Worm (Caenorhabditis elegans) whole organism, L1 larva: ENCODE data around the gene F47B10.6.
A peak's percentile ranks its signal among the peaks of the same experiment; 100 is the strongest.

Experiments
- C04F5.9 ChIP-seq: sonication (generic microtip); optimal IDR thresholded peaks from 2 replicates; lab custom pipeline; 2016; ENCODE audit warnings: missing genetic modification characterization, missing compliant biosample characterization
- Y116A8C.19 ChIP-seq: sonication (generic microtip); optimal IDR thresholded peaks from 2 replicates; lab custom pipeline; 2016; ENCODE audit warnings: missing compliant biosample characterization, missing genetic modification characterization, borderline replicate concordance
- aha-1 ChIP-seq: fragments of 150-350 bp; optimal IDR thresholded peaks from 2 replicates; lab custom pipeline; 2014; ENCODE audit warnings: missing biosample characterization, missing genetic modification characterization
- alr-1 ChIP-seq: fragments of 200-800 bp; sonication (Bioruptor generic); optimal IDR thresholded peaks from 2 replicates; lab custom pipeline; 2018; ENCODE audit warnings: borderline replicate concordance, mild to moderate bottlenecking, missing genetic modification characterization, missing compliant biosample characterization
- ama-1 ChIP-seq: fragments of 150-350 bp; optimal IDR thresholded peaks from 2 replicates; lab custom pipeline; 2014
- blmp-1 ChIP-seq: fragments of 150-350 bp; optimal IDR thresholded peaks from 2 replicates; lab custom pipeline; 2014; ENCODE audit warnings: missing biosample characterization, missing genetic modification characterization
- ceh-82 ChIP-seq, 3 experiments: fragments of 150-350 bp in 1 of 3; sonication (generic microtip) in 2 of 3; optimal IDR thresholded peaks; 2 replicates each; lab custom pipeline; 2014 to 2017; ENCODE audit warnings: missing biosample characterization in 3 of 3, missing genetic modification characterization in 3 of 3
- efl-1 ChIP-seq, 4 experiments: fragments of 150-350 bp; optimal IDR thresholded peaks in 3 of 4; peaks in 1 of 4; 1 replicate in 1 of 4; 2 replicates in 3 of 4; lab custom pipeline; 2014; ENCODE audit warnings: missing biosample characterization in 2 of 4, missing genetic modification characterization in 2 of 4, missing genetic modification reagents in 2 of 4
- efl-3 ChIP-seq: fragments of 200-800 bp; sonication (Bioruptor generic); optimal IDR thresholded peaks from 2 replicates; lab custom pipeline; 2018; ENCODE audit warnings: mild to moderate bottlenecking, missing genetic modification characterization, missing compliant biosample characterization
- ets-5 ChIP-seq: fragments of 200-800 bp; sonication (Bioruptor generic); IDR thresholded peaks from 2 replicates; pipeline ENCODE4 v1.3.6; 2022; ENCODE audit warnings: missing genetic modification characterization, missing compliant biosample characterization
- fkh-8 ChIP-seq: sonication (generic microtip); optimal IDR thresholded peaks from 2 replicates; lab custom pipeline; 2016; ENCODE audit warnings: mild to moderate bottlenecking, missing genetic modification characterization, missing compliant biosample characterization
- grh-1 ChIP-seq: fragments of 200-800 bp; sonication (Bioruptor generic); IDR thresholded peaks from 2 replicates; pipeline ENCODE4 v1.3.6; 2022; ENCODE audit warnings: missing genetic modification reagents, missing genetic modification characterization, missing compliant biosample characterization
- hlh-4 ChIP-seq: sonication (generic microtip); optimal IDR thresholded peaks from 2 replicates; lab custom pipeline; 2016; ENCODE audit warnings: mild to moderate bottlenecking, missing genetic modification characterization, missing compliant biosample characterization
- hpl-2 ChIP-seq: fragments of 150-350 bp; optimal IDR thresholded peaks from 2 replicates; lab custom pipeline; 2014; ENCODE audit warnings: missing biosample characterization, missing genetic modification reagents, missing genetic modification characterization
- isw-1 ChIP-seq: fragments of 200-800 bp; sonication (Bioruptor generic); IDR thresholded peaks from 2 replicates; pipeline ENCODE4 v1.3.6; 2022; ENCODE audit warnings: missing genetic modification characterization, missing compliant biosample characterization
- lin-15B ChIP-seq: fragments of 150-350 bp; sonication (generic microtip); optimal IDR thresholded peaks from 3 replicates; lab custom pipeline; 2014; ENCODE audit warnings: missing biosample characterization, missing genetic modification characterization
- lin-35 ChIP-seq, 2 experiments: fragments of 150-350 bp; optimal IDR thresholded peaks; 2 replicates each; lab custom pipeline; 2014; ENCODE audit warnings: missing biosample characterization in 2 of 2, missing genetic modification characterization in 2 of 2, missing genetic modification reagents in 2 of 2
- lin-39 ChIP-seq: fragments of 150-350 bp; optimal IDR thresholded peaks from 2 replicates; lab custom pipeline; 2014; ENCODE audit warnings: missing biosample characterization, missing genetic modification reagents, missing genetic modification characterization
- nhr-19 ChIP-seq: fragments of 200-800 bp; sonication (Bioruptor generic); conservative IDR thresholded peaks from 2 replicates; pipeline ENCODE4 v1.3.6; 2022; ENCODE audit warnings: missing genetic modification characterization, missing compliant biosample characterization
- nhr-71 ChIP-seq: sonication (generic microtip); optimal IDR thresholded peaks from 2 replicates; lab custom pipeline; 2016; ENCODE audit warnings: mild to moderate bottlenecking, missing genetic modification characterization, moderate library complexity, missing compliant biosample characterization
- nhr-76 ChIP-seq: sonication (generic microtip); optimal IDR thresholded peaks from 2 replicates; lab custom pipeline; 2017; ENCODE audit warnings: missing biosample characterization, missing genetic modification characterization
- nhr-84 ChIP-seq: sonication (generic microtip); optimal IDR thresholded peaks from 2 replicates; lab custom pipeline; 2017; ENCODE audit warnings: missing biosample characterization, missing genetic modification characterization
- nhr-90 ChIP-seq: sonication (generic microtip); optimal IDR thresholded peaks from 2 replicates; lab custom pipeline; 2016; ENCODE audit warnings: mild to moderate bottlenecking, missing genetic modification characterization, missing compliant biosample characterization; ENCODE audit not compliant: poor library complexity
- pax-3 ChIP-seq: fragments of 200-800 bp; sonication (Bioruptor generic); optimal IDR thresholded peaks from 2 replicates; lab custom pipeline; 2018; ENCODE audit warnings: mild to moderate bottlenecking, missing genetic modification characterization, moderate library complexity, missing compliant biosample characterization
- pqm-1 ChIP-seq: sonication (generic microtip); optimal IDR thresholded peaks from 3 replicates; lab custom pipeline; 2017; ENCODE audit warnings: missing biosample characterization, missing genetic modification characterization
- skn-1 ChIP-seq: fragments of 150-350 bp; optimal IDR thresholded peaks from 2 replicates; lab custom pipeline; 2014; ENCODE audit warnings: missing biosample characterization, missing genetic modification characterization
- snu-23 ChIP-seq: sonication (generic microtip); optimal IDR thresholded peaks from 2 replicates; lab custom pipeline; 2016; ENCODE audit warnings: missing genetic modification characterization, missing compliant biosample characterization
- sptf-1 ChIP-seq: fragments of 150-350 bp; optimal IDR thresholded peaks from 2 replicates; lab custom pipeline; 2014; ENCODE audit warnings: missing biosample characterization, missing genetic modification characterization
- tbx-2 ChIP-seq: sonication (generic microtip); optimal IDR thresholded peaks from 2 replicates; lab custom pipeline; 2016; ENCODE audit warnings: missing genetic modification characterization, missing compliant biosample characterization
- tlp-1 ChIP-seq: fragments of 150-350 bp; optimal IDR thresholded peaks from 2 replicates; lab custom pipeline; 2014; ENCODE audit warnings: missing biosample characterization, missing genetic modification characterization
- unc-130 ChIP-seq: fragments of 150-350 bp; optimal IDR thresholded peaks from 2 replicates; lab custom pipeline; 2017; ENCODE audit warnings: missing biosample characterization, missing genetic modification characterization, inconsistent platforms
- unc-62 ChIP-seq: fragments of 150-350 bp; optimal IDR thresholded peaks from 2 replicates; lab custom pipeline; 2014; ENCODE audit warnings: missing biosample characterization, missing genetic modification reagents, missing genetic modification characterization
- ztf-4 ChIP-seq: fragments of 150-350 bp; optimal IDR thresholded peaks from 2 replicates; lab custom pipeline; 2014; ENCODE audit warnings: missing biosample characterization, missing genetic modification characterization

Gene F47B10.6

DNA sequence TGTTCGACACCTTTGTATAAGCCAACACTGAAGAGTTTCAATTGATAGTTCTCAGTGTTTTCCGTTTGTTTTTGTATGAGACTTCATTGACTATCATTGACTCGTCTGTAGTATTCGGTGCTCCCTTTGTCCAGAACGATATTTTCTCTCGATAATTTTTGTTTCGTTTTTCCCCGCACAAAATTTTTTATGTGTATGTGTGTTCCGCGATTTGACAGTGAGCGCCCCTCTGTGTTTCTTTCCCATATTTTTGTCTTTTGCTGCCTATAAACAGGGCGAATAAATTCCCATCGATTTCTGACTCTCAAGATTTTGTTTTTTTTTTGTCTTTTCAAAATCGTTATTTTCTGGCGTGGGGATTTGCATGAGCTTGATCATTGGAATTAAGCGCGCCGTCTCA, 5.1 kb upstream of the F47B10.6 start, which contains the start of gene T21E8.7 (continued):
- no peak for TF ChIP-seq hpl-2

DNA sequence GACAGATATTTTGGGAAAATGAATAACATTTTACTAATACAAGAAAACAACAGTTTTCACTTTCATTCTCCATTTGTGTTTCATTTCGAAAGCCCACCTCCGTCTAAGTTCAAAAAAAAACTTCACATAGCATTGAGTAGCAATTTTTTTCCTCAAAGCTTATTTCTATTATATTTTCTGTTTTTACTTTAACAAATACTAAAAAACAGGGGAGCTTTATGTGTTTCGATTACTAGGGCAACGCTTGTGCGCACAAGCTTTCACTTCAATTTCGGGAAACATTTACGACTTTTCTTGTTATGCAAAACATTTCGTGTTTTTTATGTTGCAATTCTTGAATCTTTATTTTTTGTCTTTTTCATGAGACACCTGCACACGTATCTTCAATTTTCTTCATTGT, 2.4 kb upstream of the F47B10.6 start, which contains the start of gene T21E8.5:
Gene T21E8.5, plus strand, starts transcription at position 301 of the 400 bp plus-strand sequence.
- TF ChIP-seq ztf-4 (no peak), efl-1 (optimal IDR thresholded peaks at IDR 0.05; lab: Kevin White, UChicago) (no peak), efl-1 (GFP tag; optimal IDR thresholded peaks at IDR 0.05 in 1 of 2; lab: Kevin White, UChicago) (no peak), pqm-1 (no peak), lin-15B (tag; lab: Kevin White, UChicago) (no peak), ets-5 (no peak), nhr-71 (tag; lab: Kevin White, UChicago) (no peak), nhr-19 (no peak), nhr-84 (tag; lab: Kevin White, UChicago) (no peak), hlh-4 (tag; lab: Kevin White, UChicago) (no peak), grh-1 (no peak), C04F5.9 (tag; lab: Kevin White, UChicago) (no peak)

ce11 chrX:10890456-10890855, 2.2 kb downstream of the F47B10.6 start, which contains the start of gene F47B10.5:
F47B10.5 (minus strand) TSS chrX:10890556.
- TF ChIP-seq nhr-90 (tag; lab: Kevin White, UChicago) (no peak), unc-62 (GFP tag; lab: Kevin White, UChicago) (no peak), blmp-1 (tag; lab: Kevin White, UChicago) (peak; percentile 69), unc-130 (tag; lab: Kevin White, UChicago) (no peak), nhr-76 (no peak)

ce11 chrX:10890965-10891364, 2.7 kb downstream of the F47B10.6 start, which contains the start of gene F47B10.4:
F47B10.4 (plus strand) TSS chrX:10891265.
- no peak for TF ChIP-seq nhr-84 (tag; lab: Kevin White, UChicago)
- no peak for TF ChIP-seq ama-1 (lab: Kevin White, UChicago)
- no peak for TF ChIP-seq ets-5
- TF ChIP-seq alr-1 (tag; lab: Kevin White, UChicago) = no peak
- TF ChIP-seq tbx-2 (tag; lab: Kevin White, UChicago) = no peak
- TF ChIP-seq isw-1 (GFP tag; lab: Robert Waterston, UW) = no peak
- TF ChIP-seq ceh-82 (tag; optimal IDR thresholded peaks at IDR 0.05; lab: Kevin White, UChicago) = no peak
- TF ChIP-seq aha-1 = no peak
- TF ChIP-seq lin-39 (tag; lab: Kevin White, UChicago) = no peak
- TF ChIP-seq snu-23 (GFP tag; lab: Kevin White, UChicago) = no peak
- TF ChIP-seq nhr-90 (tag; lab: Kevin White, UChicago) = no peak
- no peak for TF ChIP-seq lin-35 (GFP tag; optimal IDR thresholded peaks at IDR 0.05; lab: Kevin White, UChicago)
- TF ChIP-seq pax-3 (tag; lab: Kevin White, UChicago) = no peak
- no peak for TF ChIP-seq skn-1 (tag; lab: Kevin White, UChicago)
- no peak for TF ChIP-seq efl-3 (GFP tag; lab: Kevin White, UChicago)
- TF ChIP-seq Y116A8C.19 = no peak
- TF ChIP-seq sptf-1 (tag; lab: Kevin White, UChicago) = no peak
- no peak for TF ChIP-seq efl-1 (optimal IDR thresholded peaks at IDR 0.05; lab: Kevin White, UChicago)
- no peak for TF ChIP-seq efl-1 (GFP tag; optimal IDR thresholded peaks at IDR 0.05 in 1 of 2; lab: Kevin White, UChicago)
- TF ChIP-seq tlp-1 = no peak

DNA sequence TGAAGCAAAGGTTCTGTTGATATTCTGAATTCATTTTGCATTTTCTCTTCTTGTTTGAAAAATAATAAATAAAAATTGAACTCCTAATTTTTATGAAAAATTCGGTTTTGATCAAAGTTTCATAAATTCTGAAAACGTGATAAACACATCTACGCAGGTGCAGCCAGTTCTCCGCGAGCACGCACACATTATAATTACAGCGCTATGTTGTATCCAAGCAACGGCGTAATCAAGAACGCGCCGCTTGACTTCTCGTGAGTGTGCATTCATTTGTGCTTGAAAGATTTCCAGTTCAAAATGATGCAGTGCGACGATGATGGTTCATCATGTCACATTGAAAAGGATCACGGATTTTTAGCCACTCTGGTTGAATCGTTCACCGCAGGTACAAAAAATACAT, 3.6 kb downstream of the F47B10.6 start, which contains the start of gene F47B10.3:
Gene F47B10.3, plus strand, starts transcription at position 301 of the 400 bp plus-strand sequence.
- no peak for TF ChIP-seq snu-23 (GFP tag; lab: Kevin White, UChicago)
- peak; percentile 25 for TF ChIP-seq fkh-8 (tag; lab: Kevin White, UChicago)
- no peak for TF ChIP-seq efl-1 (optimal IDR thresholded peaks at IDR 0.05; lab: Kevin White, UChicago)
- TF ChIP-seq efl-1 (GFP tag; optimal IDR thresholded peaks at IDR 0.05 in 1 of 2; lab: Kevin White, UChicago) = peak in 1 of 2 experiments; percentile 67
- TF ChIP-seq, all 84 proteins: peak for 2
